Worm (Caenorhabditis elegans): Measurements from ENCODE around the gene fbxb-16.
"Not testable (repeated sequence)": the region's sequence is repeated elsewhere in the genome, so short reads cannot be mapped to it uniquely, and the experiment has no call there.

ce11 chrII:1633490-1633889 lies 18.2 kb downstream of the fbxb-16 start, which contains the start of gene C08E3.1:
- TF ChIP-seq hlh-30 (tag; optimal IDR thresholded peaks at IDR 0.05; ENCODE audit: insufficient read depth); nfya-1 (tag; optimal IDR thresholded peaks at IDR 0.05); zip-5 (tag; optimal IDR thresholded peaks at IDR 0.05); pag-3 (tag; optimal IDR thresholded peaks at IDR 0.05; ENCODE audit: borderline replicate concordance); npax-4 (tag; optimal IDR thresholded peaks at IDR 0.05); nhr-11 (tag; optimal IDR thresholded peaks at IDR 0.05); pqm-1 (tag; optimal IDR thresholded peaks at IDR 0.05); ceh-24 (tag; optimal IDR thresholded peaks at IDR 0.05); unc-86 (tag; optimal IDR thresholded peaks at IDR 0.05): not testable (repeated sequence)
